Worm (Caenorhabditis elegans) whole organism, L4/young adult: ENCODE results near the gene F53H4.6.

Experiments used
- W03F9.2 ChIP-seq: fragments of 150-350 bp; optimal IDR thresholded peaks from 2 replicates; lab custom pipeline; 2014; ENCODE audit warnings: missing biosample characterization, missing genetic modification characterization
- dao-5 ChIP-seq: sonication (generic microtip); optimal IDR thresholded peaks from 2 replicates; lab custom pipeline; 2016; ENCODE audit warnings: missing genotype, missing genetic modification characterization, moderate library complexity, missing compliant biosample characterization
- him-1 ChIP-seq: sonication (generic microtip); optimal IDR thresholded peaks from 2 replicates; lab custom pipeline; 2016; ENCODE audit warnings: missing genotype, missing genetic modification reagents, missing genetic modification characterization, missing compliant biosample characterization

ce11 chrX:15887495-15887894, 27.1 kb upstream of the F53H4.6 start, which contains the start of gene F53H4.3:
- no peak for TF ChIP-seq him-1 (tag; lab: Kevin White, UChicago)
- TF ChIP-seq W03F9.2 (tag; lab: Kevin White, UChicago): no peak
- no peak for TF ChIP-seq dao-5 (tag; lab: Kevin White, UChicago)
